Fruit fly (Drosophila melanogaster): Measurements from ENCODE around the gene CG42537.

The CG42537 gene

DNA sequence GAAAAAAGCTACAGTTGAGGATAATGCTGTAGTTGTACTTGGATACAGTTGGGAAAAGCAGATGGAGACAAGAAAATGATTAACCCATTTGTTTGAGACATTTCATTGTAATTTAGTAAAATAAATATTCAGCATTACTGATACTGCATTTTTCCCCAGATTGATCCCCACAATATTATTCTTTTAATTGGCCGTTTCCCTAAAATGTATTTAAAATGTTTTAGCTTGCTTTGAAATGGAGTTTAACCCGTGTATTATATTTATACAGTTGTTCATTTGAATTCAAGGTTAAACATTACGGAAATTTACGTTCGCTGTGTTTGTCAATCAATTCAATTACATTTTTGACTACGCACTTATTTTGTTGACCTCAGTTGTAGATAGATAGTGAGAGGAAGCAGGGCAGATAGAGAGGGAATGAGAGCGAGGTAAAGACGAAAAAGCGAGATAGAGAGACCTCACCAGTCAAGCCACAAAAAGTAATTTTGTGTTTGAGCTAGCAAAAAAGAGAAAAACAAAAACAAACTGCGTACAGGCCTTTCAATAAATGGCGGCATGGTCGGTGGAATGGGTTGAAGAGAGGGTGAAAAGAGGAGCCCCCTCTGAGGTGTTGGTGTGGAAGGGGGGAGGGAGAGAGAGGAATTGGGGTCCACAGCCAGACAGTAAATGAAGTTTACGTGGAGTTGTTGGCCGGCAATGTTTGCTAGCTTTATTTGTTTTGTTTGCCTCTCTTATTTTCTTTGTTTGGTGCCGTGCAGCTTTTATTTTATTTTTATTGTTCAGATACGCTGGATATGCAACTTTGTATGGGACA, 33.0 kb downstream of the CG42537 start (continued):
- TF ChIP-seq Sox100B (GFP tag; optimal IDR thresholded peaks at IDR 0.05) = peak; percentile 95
- peak; percentile 94 for TF ChIP-seq CG11504 (tag; optimal IDR thresholded peaks at IDR 0.05)
- peak; percentile 54 for TF ChIP-seq gro (GFP tag; optimal IDR thresholded peaks at IDR 0.05)
- no peak for TF ChIP-seq CG32767 (GFP tag; IDR thresholded peaks at IDR 0.05)
- peak; percentile 65 for TF ChIP-seq en (GFP tag; optimal IDR thresholded peaks at IDR 0.05)
- TF ChIP-seq slp2 (GFP tag; optimal IDR thresholded peaks at IDR 0.05) = peak; percentile 53
- no peak for TF ChIP-seq ab (GFP tag; optimal IDR thresholded peaks at IDR 0.05)
- peak; percentile 47 for TF ChIP-seq exex (tag; optimal IDR thresholded peaks at IDR 0.05)
- peak; percentile 87 for TF ChIP-seq NfI (GFP tag; optimal IDR thresholded peaks at IDR 0.05)
- TF ChIP-seq zfh1 (GFP tag; IDR thresholded peaks at IDR 0.05) = peak; percentile 38; the same call in 2 of the 3 replicates
- peak; percentile 84 for TF ChIP-seq CG4854 (GFP tag; optimal IDR thresholded peaks at IDR 0.05)
- no peak; the same call in 1 of the 2 replicates for TF ChIP-seq Bgb (GFP tag; IDR thresholded peaks at IDR 0.05; ENCODE audit: partially characterized antibody)
- peak; percentile 55 for TF ChIP-seq CG10321 (GFP tag; IDR thresholded peaks at IDR 0.05)
- peak; percentile 91 for TF ChIP-seq grau (tag; optimal IDR thresholded peaks at IDR 0.05)
- no peak for TF ChIP-seq Poxn (GFP tag; IDR thresholded peaks at IDR 0.05)
- TF ChIP-seq Eip74EF (GFP tag; optimal IDR thresholded peaks at IDR 0.05) = peak in 1 of 2 experiments; percentile 95
- no peak for TF ChIP-seq CG13123 (GFP tag; optimal IDR thresholded peaks at IDR 0.05)
- peak; percentile 46 for TF ChIP-seq CG9876 (GFP tag; optimal IDR thresholded peaks at IDR 0.05)
- no peak for TF ChIP-seq Tbp (GFP tag; optimal IDR thresholded peaks at IDR 0.05)
- TF ChIP-seq gsb-n (tag; optimal IDR thresholded peaks at IDR 0.05) = peak; percentile 81
- peak; percentile 48 for TF ChIP-seq CG11247 (GFP tag; IDR thresholded peaks at IDR 0.05)
- no peak for TF ChIP-seq hkb (optimal IDR thresholded peaks at IDR 0.05)
- peak; percentile 71 for TF ChIP-seq hkb (GFP tag; IDR thresholded peaks at IDR 0.05)
- peak; percentile 91 for TF ChIP-seq CG18619 (GFP tag; optimal IDR thresholded peaks at IDR 0.05)
- TF ChIP-seq Lhr (GFP tag; optimal IDR thresholded peaks at IDR 0.05) = peak; percentile 76
- TF ChIP-seq Dad (GFP tag; optimal IDR thresholded peaks at IDR 0.05) = peak; percentile 62
- TF ChIP-seq CG7928 (GFP tag; optimal IDR thresholded peaks at IDR 0.05) = peak; percentile 68
- TF ChIP-seq CG6854 (GFP tag; optimal IDR thresholded peaks at IDR 0.05) = peak; percentile 87
- peak; percentile 89 for TF ChIP-seq CG15269 (tag; optimal IDR thresholded peaks at IDR 0.05)
- TF ChIP-seq CG10209 (GFP tag; optimal IDR thresholded peaks at IDR 0.05) = peak; percentile 88
- TF ChIP-seq sna (GFP tag; IDR thresholded peaks at IDR 0.05; ENCODE audit: partially characterized antibody) = no peak
- peak; percentile 77 for TF ChIP-seq caup (GFP tag; optimal IDR thresholded peaks at IDR 0.05; ENCODE audit: severe bottlenecking)
- TF ChIP-seq her (GFP tag; optimal IDR thresholded peaks at IDR 0.05) = peak; percentile 63
- peak; percentile 79 for TF ChIP-seq cato (GFP tag; optimal IDR thresholded peaks at IDR 0.05; ENCODE audit: borderline replicate concordance)
- TF ChIP-seq sim (GFP tag; IDR thresholded peaks at IDR 0.05) = peak; percentile 42; the same call in 1 of the 2 replicates
- TF ChIP-seq CG11560 (tag; IDR thresholded peaks at IDR 0.05) = peak; percentile 60; the same call in 1 of the 3 replicates
- peak; percentile 65 for TF ChIP-seq gcm2 (GFP tag; optimal IDR thresholded peaks at IDR 0.05)
- no peak for TF ChIP-seq Nf-YA (GFP tag; IDR thresholded peaks at IDR 0.05)
- TF ChIP-seq Dek (tag; optimal IDR thresholded peaks at IDR 0.05) = peak; percentile 81
- TF ChIP-seq Doc3 (GFP tag; IDR thresholded peaks at IDR 0.05; ENCODE audit: partially characterized antibody) = no peak
- peak; percentile 90 for TF ChIP-seq CG2712 (tag; optimal IDR thresholded peaks at IDR 0.05)
- peak; percentile 87 for TF ChIP-seq CG17385 (GFP tag; optimal IDR thresholded peaks at IDR 0.05)
- peak; percentile 87 for TF ChIP-seq CG13624 (GFP tag; optimal IDR thresholded peaks at IDR 0.05)
- peak; percentile 65 for TF ChIP-seq CG2202 (tag; optimal IDR thresholded peaks at IDR 0.05)
- peak; percentile 9 for TF ChIP-seq NC2α (GFP tag; optimal IDR thresholded peaks at IDR 0.05)
- TF ChIP-seq CG7839 (tag; optimal IDR thresholded peaks at IDR 0.05) = peak; percentile 94
- TF ChIP-seq Opbp (GFP tag; IDR thresholded peaks at IDR 0.05; ENCODE audit: partially characterized antibody) = no peak
- TF ChIP-seq CG13296 (GFP tag; optimal IDR thresholded peaks at IDR 0.05) = peak; percentile 87

All from whole organism, embryonic.